Worm (Caenorhabditis elegans) whole organism, young adult: Measurements from ENCODE around the gene lgc-38.

Source experiments
- B0019.2 ChIP-seq: fragments of 200-800 bp; sonication (Bioruptor generic); conservative IDR thresholded peaks from 2 replicates; pipeline ENCODE4 v1.3.6; 2022; ENCODE audit warnings: missing genetic modification reagents, missing genetic modification characterization, missing compliant biosample characterization
- B0336.3 ChIP-seq: fragments of 200-800 bp; sonication (Bioruptor generic); IDR thresholded peaks from 2 replicates; pipeline ENCODE4 v1.3.6; 2022; ENCODE audit warnings: missing genetic modification characterization, missing compliant biosample characterization
- C06A6.2 ChIP-seq: fragments of 200-800 bp; sonication (Bioruptor generic); conservative IDR thresholded peaks from 2 replicates; pipeline ENCODE4 v1.3.6; 2022; ENCODE audit warnings: missing genetic modification characterization, missing compliant biosample characterization
- F10E7.11 ChIP-seq: sonication (generic microtip); optimal IDR thresholded peaks from 2 replicates; lab custom pipeline; 2017; ENCODE audit warnings: mild to moderate bottlenecking, missing genetic modification characterization, moderate library complexity, missing compliant biosample characterization
- F52B5.7 ChIP-seq: sonication (generic microtip); optimal IDR thresholded peaks from 2 replicates; lab custom pipeline; 2016; ENCODE audit warnings: mild to moderate bottlenecking, missing genetic modification characterization, missing compliant biosample characterization
- F55B11.4 ChIP-seq: sonication (generic microtip); optimal IDR thresholded peaks from 2 replicates; lab custom pipeline; 2016; ENCODE audit warnings: missing compliant biosample characterization, missing genetic modification characterization, borderline replicate concordance; ENCODE audit not compliant: insufficient read depth
- Y67H2A.10 ChIP-seq: fragments of 200-800 bp; sonication (Bioruptor generic); conservative IDR thresholded peaks from 2 replicates; pipeline ENCODE4 v1.3.6; 2022; ENCODE audit warnings: missing genetic modification reagents, missing genetic modification characterization, missing compliant biosample characterization
- Y79H2A.3 ChIP-seq: fragments of 200-800 bp; sonication (Bioruptor generic); conservative IDR thresholded peaks from 2 replicates; pipeline ENCODE4 v1.3.6; 2022; ENCODE audit warnings: missing genetic modification reagents, missing genetic modification characterization, missing compliant biosample characterization
- aptf-2 ChIP-seq: fragments of 200-800 bp; sonication (Bioruptor generic); conservative IDR thresholded peaks from 2 replicates; pipeline ENCODE4 v1.3.6; 2022; ENCODE audit warnings: missing genetic modification reagents, missing genetic modification characterization, missing compliant biosample characterization
- attf-6 ChIP-seq: fragments of 200-800 bp; sonication (Bioruptor generic); IDR thresholded peaks from 2 replicates; pipeline ENCODE4 v1.3.6; 2022; ENCODE audit warnings: missing genetic modification reagents, missing genetic modification characterization, missing compliant biosample characterization
- bed-2 ChIP-seq: fragments of 200-800 bp; sonication (Bioruptor generic); IDR thresholded peaks from 2 replicates; pipeline ENCODE4 v1.3.6; 2022; ENCODE audit warnings: missing genetic modification reagents, missing genetic modification characterization, missing compliant biosample characterization
- ccch-3 ChIP-seq: fragments of 200-800 bp; sonication (Bioruptor generic); optimal IDR thresholded peaks from 2 replicates; lab custom pipeline; 2018; ENCODE audit warnings: mild to moderate bottlenecking, missing genetic modification characterization, missing compliant biosample characterization
- cebp-1 ChIP-seq, 2 experiments: fragments of 200-800 bp in 1 of 2; sonication (Bioruptor generic) in 1 of 2; sonication (generic microtip) in 1 of 2; IDR thresholded peaks in 1 of 2; optimal IDR thresholded peaks in 1 of 2; 2 replicates each; pipeline versions ENCODE4 v1.3.6 to Lab custom; 2017 to 2022; ENCODE audit warnings: missing compliant biosample characterization in 2 of 2, missing genetic modification characterization in 2 of 2, mild to moderate bottlenecking in 1 of 2, missing genetic modification reagents in 1 of 2, moderate library complexity in 1 of 2
- chd-7 ChIP-seq: sonication (generic microtip); optimal IDR thresholded peaks from 2 replicates; lab custom pipeline; 2016; ENCODE audit warnings: mild to moderate bottlenecking, missing genetic modification characterization, moderate library complexity, missing compliant biosample characterization
- dox-1 ChIP-seq: fragments of 200-800 bp; sonication (Bioruptor generic); IDR thresholded peaks from 2 replicates; pipeline ENCODE4 v1.3.6; 2022; ENCODE audit warnings: missing genetic modification reagents, missing genetic modification characterization, missing compliant biosample characterization
- dpff-1 ChIP-seq: sonication (generic microtip); optimal IDR thresholded peaks from 2 replicates; lab custom pipeline; 2017; ENCODE audit warnings: mild to moderate bottlenecking, missing genetic modification characterization, missing compliant biosample characterization
- efl-1 ChIP-seq: fragments of 150-350 bp; optimal IDR thresholded peaks from 2 replicates; lab custom pipeline; 2014; ENCODE audit warnings: missing biosample characterization, missing genetic modification reagents, missing genetic modification characterization
- egl-18 ChIP-seq: fragments of 200-800 bp; sonication (Bioruptor generic); IDR thresholded peaks from 2 replicates; pipeline ENCODE4 v1.3.6; 2022; ENCODE audit warnings: missing genetic modification reagents, missing genetic modification characterization, missing compliant biosample characterization
- egl-44 ChIP-seq: fragments of 200-800 bp; sonication (Bioruptor generic); IDR thresholded peaks from 2 replicates; pipeline ENCODE4 v1.3.6; 2022; ENCODE audit warnings: missing genetic modification reagents, missing genetic modification characterization, missing compliant biosample characterization
- egrh-3 ChIP-seq: fragments of 200-800 bp; sonication (Bioruptor generic); IDR thresholded peaks from 2 replicates; pipeline ENCODE4 v1.3.6; 2022; ENCODE audit warnings: missing genetic modification reagents, missing genetic modification characterization, missing compliant biosample characterization
- ets-4 ChIP-seq: fragments of 200-800 bp; sonication (Bioruptor generic); optimal IDR thresholded peaks from 2 replicates; lab custom pipeline; 2018; ENCODE audit warnings: mild to moderate bottlenecking, missing genetic modification characterization, missing compliant biosample characterization
- fkh-3 ChIP-seq: sonication (generic microtip); optimal IDR thresholded peaks from 2 replicates; lab custom pipeline; 2016; ENCODE audit warnings: mild to moderate bottlenecking, missing genetic modification characterization, missing compliant biosample characterization
- gei-17 ChIP-seq: fragments of 200-800 bp; sonication (Bioruptor generic); optimal IDR thresholded peaks from 2 replicates; lab custom pipeline; 2018; ENCODE audit warnings: mild to moderate bottlenecking, missing genetic modification characterization, missing compliant biosample characterization
- him-1 ChIP-seq: sonication (generic microtip); optimal IDR thresholded peaks from 2 replicates; lab custom pipeline; 2016; ENCODE audit warnings: missing genotype, missing genetic modification reagents, missing genetic modification characterization, missing compliant biosample characterization
- hlh-26 ChIP-seq: fragments of 200-800 bp; sonication (Bioruptor generic); conservative IDR thresholded peaks from 2 replicates; pipeline ENCODE4 v1.3.6; 2022; ENCODE audit warnings: missing genetic modification reagents, missing genetic modification characterization, missing compliant biosample characterization
- hmg-1.2 ChIP-seq: fragments of 200-800 bp; sonication (Bioruptor generic); IDR thresholded peaks from 2 replicates; pipeline ENCODE4 v1.3.6; 2022; ENCODE audit warnings: missing genetic modification reagents, missing genetic modification characterization, missing compliant biosample characterization
- hmg-20 ChIP-seq: fragments of 200-800 bp; sonication (Bioruptor generic); IDR thresholded peaks from 2 replicates; pipeline ENCODE4 v1.3.6; 2022; ENCODE audit warnings: missing genetic modification reagents, missing genetic modification characterization, missing compliant biosample characterization
- hrde-1 ChIP-seq: sonication (generic microtip); optimal IDR thresholded peaks from 2 replicates; lab custom pipeline; 2016; ENCODE audit warnings: missing genetic modification characterization, mild to moderate bottlenecking, missing compliant biosample characterization, moderate library complexity, missing genotype, missing genetic modification reagents, borderline replicate concordance
- lag-1 ChIP-seq: fragments of 200-800 bp; sonication (Bioruptor generic); IDR thresholded peaks from 2 replicates; pipeline ENCODE4 v1.3.6; 2022; ENCODE audit warnings: missing genetic modification reagents, missing genetic modification characterization, missing compliant biosample characterization
- let-526 ChIP-seq: fragments of 200-800 bp; sonication (Bioruptor generic); IDR thresholded peaks from 2 replicates; pipeline ENCODE4 v1.3.6; 2022; ENCODE audit warnings: missing genetic modification reagents, missing genetic modification characterization, missing compliant biosample characterization
- let-607 ChIP-seq, 2 experiments: fragments of 200-800 bp in 1 of 2; sonication (Bioruptor generic) in 1 of 2; sonication (generic microtip) in 1 of 2; optimal IDR thresholded peaks; 2 replicates each; lab custom pipeline; 2016 to 2018; ENCODE audit warnings: mild to moderate bottlenecking in 2 of 2, missing compliant biosample characterization in 2 of 2, missing genetic modification characterization in 2 of 2, moderate library complexity in 2 of 2, missing genotype in 1 of 2
- lin-40 ChIP-seq: sonication (generic microtip); optimal IDR thresholded peaks from 2 replicates; lab custom pipeline; 2016; ENCODE audit warnings: missing genetic modification characterization, mild to moderate bottlenecking, missing compliant biosample characterization, missing genotype, missing genetic modification reagents
- madf-10 ChIP-seq: sonication (generic microtip); optimal IDR thresholded peaks from 2 replicates; lab custom pipeline; 2016; ENCODE audit warnings: mild to moderate bottlenecking, missing genetic modification characterization, missing compliant biosample characterization
- madf-3 ChIP-seq: fragments of 200-800 bp; sonication (Bioruptor generic); IDR thresholded peaks from 2 replicates; pipeline ENCODE4 v1.3.6; 2022; ENCODE audit warnings: missing genetic modification reagents, missing genetic modification characterization, missing compliant biosample characterization
- madf-8 ChIP-seq: fragments of 200-800 bp; sonication (Bioruptor generic); conservative IDR thresholded peaks from 2 replicates; pipeline ENCODE4 v1.3.6; 2022; ENCODE audit warnings: missing genetic modification reagents, missing genetic modification characterization, missing compliant biosample characterization
- mcd-1 ChIP-seq: fragments of 200-800 bp; sonication (Bioruptor generic); IDR thresholded peaks from 2 replicates; pipeline ENCODE4 v1.3.6; 2022; ENCODE audit warnings: missing genetic modification reagents, missing genetic modification characterization, missing compliant biosample characterization
- mel-28 ChIP-seq: sonication (generic microtip); optimal IDR thresholded peaks from 2 replicates; lab custom pipeline; 2016; ENCODE audit warnings: borderline replicate concordance, mild to moderate bottlenecking, missing genetic modification characterization, missing compliant biosample characterization
- mes-4 ChIP-seq: sonication (generic microtip); optimal IDR thresholded peaks from 2 replicates; lab custom pipeline; 2016; ENCODE audit warnings: missing genotype, missing genetic modification characterization, missing compliant biosample characterization
- nfyb-1 ChIP-seq: fragments of 200-800 bp; sonication (Bioruptor generic); IDR thresholded peaks from 2 replicates; pipeline ENCODE4 v1.3.6; 2022; ENCODE audit warnings: missing genetic modification reagents, missing genetic modification characterization, missing compliant biosample characterization
- pbrm-1 ChIP-seq: fragments of 200-800 bp; sonication (Bioruptor generic); IDR thresholded peaks from 2 replicates; pipeline ENCODE4 v1.3.6; 2022; ENCODE audit warnings: missing genetic modification reagents, missing genetic modification characterization, missing compliant biosample characterization
- sdz-38 ChIP-seq: sonication (generic microtip); optimal IDR thresholded peaks from 2 replicates; lab custom pipeline; 2016; ENCODE audit warnings: missing genotype, missing genetic modification characterization, missing compliant biosample characterization
- snpc-1.3 ChIP-seq: sonication (generic microtip); optimal IDR thresholded peaks from 2 replicates; lab custom pipeline; 2017; ENCODE audit warnings: missing genetic modification characterization, mild to moderate bottlenecking, missing compliant biosample characterization, antibody characterized with exemption, moderate library complexity, missing genotype, missing genetic modification reagents; ENCODE audit not compliant: insufficient read depth
- unc-62 ChIP-seq: fragments of 150-350 bp; optimal IDR thresholded peaks from 2 replicates; lab custom pipeline; 2014; ENCODE audit warnings: missing biosample characterization, missing genetic modification reagents, missing genetic modification characterization
- xnd-1 ChIP-seq: sonication (generic microtip); optimal IDR thresholded peaks from 2 replicates; lab custom pipeline; 2016; ENCODE audit warnings: missing genotype, missing genetic modification reagents, missing genetic modification characterization, missing compliant biosample characterization
- ztf-18 ChIP-seq: sonication (generic microtip); optimal IDR thresholded peaks from 2 replicates; lab custom pipeline; 2016; ENCODE audit warnings: missing genotype, mild to moderate bottlenecking, missing genetic modification characterization, missing compliant biosample characterization
- ztf-22 ChIP-seq: fragments of 200-800 bp; sonication (Bioruptor generic); optimal IDR thresholded peaks from 2 replicates; lab custom pipeline; 2018; ENCODE audit warnings: mild to moderate bottlenecking, missing genetic modification characterization, moderate library complexity, missing compliant biosample characterization
- ztf-6 ChIP-seq: fragments of 200-800 bp; sonication (Bioruptor generic); IDR thresholded peaks from 2 replicates; pipeline ENCODE4 v1.3.6; 2022; ENCODE audit warnings: missing genetic modification reagents, missing genetic modification characterization, missing compliant biosample characterization

lgc-38 gene

ce11 chrIII:6969781-6970342 lies 39.1 kb upstream of the lgc-38 start (continued):
- TF ChIP-seq him-1 (peak; percentile 92), F55B11.4 (tag; lab: Kevin White, UChicago) (no peak), Y67H2A.10 (GFP tag; lab: Robert Waterston, UW) (no peak), hmg-1.2 (GFP tag; lab: Robert Waterston, UW) (peak; percentile 51), hrde-1 (tag; lab: Kevin White, UChicago) (peak; percentile 92), dox-1 (GFP tag; lab: Robert Waterston, UW) (peak; percentile 52), mel-28 (tag; lab: Kevin White, UChicago) (no peak), pbrm-1 (GFP tag; lab: Robert Waterston, UW) (no peak), gei-17 (GFP tag; lab: Kevin White, UChicago) (no peak), bed-2 (no peak), ets-4 (GFP tag; lab: Kevin White, UChicago) (no peak), B0019.2 (GFP tag; lab: Robert Waterston, UW) (no peak), lag-1 (GFP tag; lab: Robert Waterston, UW) (no peak), mcd-1 (GFP tag; lab: Robert Waterston, UW) (peak; percentile 43; the same call in 1 of the 2 replicates), efl-1 (GFP tag; lab: Kevin White, UChicago) (peak; percentile 31), hmg-20 (GFP tag; lab: Robert Waterston, UW) (peak; percentile 55; the same call in 1 of the 2 replicates), dpff-1 (tag; lab: Kevin White, UChicago) (no peak), fkh-3 (tag; lab: Kevin White, UChicago) (no peak), mes-4 (no peak), xnd-1 (tag; lab: Kevin White, UChicago) (no peak), ztf-22 (GFP tag; lab: Kevin White, UChicago) (peak; percentile 3), madf-10 (tag; lab: Kevin White, UChicago) (no peak), sdz-38 (tag; lab: Kevin White, UChicago) (no peak), egl-18 (no peak), unc-62 (no peak), let-526 (GFP tag; lab: Robert Waterston, UW) (no peak), ccch-3 (GFP tag; lab: Kevin White, UChicago) (no peak), lin-40 (tag; lab: Kevin White, UChicago) (no peak), Y79H2A.3 (GFP tag; lab: Robert Waterston, UW) (no peak), egrh-3 (GFP tag; lab: Robert Waterston, UW) (no peak), ztf-6 (GFP tag; lab: Robert Waterston, UW) (no peak), ztf-18 (tag; lab: Kevin White, UChicago) (no peak), hlh-26 (no peak), snpc-1.3 (peak; percentile 92), chd-7 (tag; lab: Kevin White, UChicago) (no peak), C06A6.2 (GFP tag; lab: Robert Waterston, UW) (no peak), egl-44 (GFP tag; lab: Robert Waterston, UW) (no peak), cebp-1 (GFP tag; IDR thresholded peaks at IDR 0.05; lab: Robert Waterston, UW) (no peak), cebp-1 (tag; optimal IDR thresholded peaks at IDR 0.05; lab: Kevin White, UChicago) (peak; percentile 51), madf-8 (GFP tag; lab: Robert Waterston, UW) (no peak), aptf-2 (GFP tag; lab: Robert Waterston, UW) (no peak), F10E7.11 (tag; lab: Kevin White, UChicago) (no peak), attf-6 (GFP tag; lab: Robert Waterston, UW) (peak; percentile 84), B0336.3 (GFP tag; lab: Robert Waterston, UW) (peak; percentile 92), nfyb-1 (GFP tag; lab: Robert Waterston, UW) (0 out of 2 replicates have a peak, but pooled peaks have one; percentile 62), madf-3 (GFP tag; lab: Robert Waterston, UW) (peak; percentile 82), let-607 (tag; optimal IDR thresholded peaks at IDR 0.05; lab: Kevin White, UChicago) (no peak), F52B5.7 (peak; percentile 14)
